Fruit fly (Drosophila melanogaster) whole organism, prepupa: ENCODE measurements around the gene CG13310.

Source experiments
- Blimp-1 ChIP-seq: fragments of 200-800 bp; sonication (Bioruptor generic); optimal IDR thresholded peaks from 3 replicates; lab custom pipeline; 2017; ENCODE audit warnings: missing biosample characterization, missing genetic modification characterization, mild to moderate bottlenecking, moderate library complexity, missing genetic modification reagents
- CG10631 ChIP-seq: fragments of 200-800 bp; sonication (Bioruptor generic); optimal IDR thresholded peaks from 2 replicates; lab custom pipeline; 2016; ENCODE audit warnings: missing biosample characterization, missing genetic modification characterization
- CG10669 ChIP-seq: fragments of 200-800 bp; sonication (Bioruptor generic); optimal IDR thresholded peaks from 3 replicates; lab custom pipeline; 2018; ENCODE audit warnings: missing biosample characterization, mild to moderate bottlenecking, missing genetic modification characterization, moderate library complexity
- CG11294 ChIP-seq: fragments of 200-800 bp; sonication (Bioruptor generic); IDR thresholded peaks from 2 replicates; pipeline ENCODE4 v1.3.6; 2022; ENCODE audit warnings: missing biosample characterization, missing genetic modification characterization
- CG11762 ChIP-seq: fragments of 200-800 bp; sonication (Bioruptor generic); optimal IDR thresholded peaks from 3 replicates; lab custom pipeline; 2016; ENCODE audit warnings: missing biosample characterization, missing genetic modification characterization; ENCODE audit not compliant: insufficient read depth
- CG11902 ChIP-seq: fragments of 200-800 bp; sonication (Bioruptor generic); optimal IDR thresholded peaks from 3 replicates; lab custom pipeline; 2016; ENCODE audit warnings: missing biosample characterization, missing genetic modification characterization
- CG15336 ChIP-seq: fragments of 200-800 bp; sonication (Bioruptor generic); IDR thresholded peaks from 2 replicates; pipeline ENCODE4 v1.3.6; 2022; ENCODE audit warnings: missing biosample characterization, missing genetic modification characterization
- CG1621 ChIP-seq: fragments of 200-800 bp; sonication (Bioruptor generic); optimal IDR thresholded peaks from 3 replicates; lab custom pipeline; 2018; ENCODE audit warnings: missing biosample characterization, mild to moderate bottlenecking, missing genetic modification characterization
- CG31627 ChIP-seq: fragments of 200-800 bp; sonication (Bioruptor generic); optimal IDR thresholded peaks from 3 replicates; lab custom pipeline; 2016; ENCODE audit warnings: missing biosample characterization, missing genetic modification characterization
- CG32006 ChIP-seq: fragments of 200-800 bp; sonication (Bioruptor generic); optimal IDR thresholded peaks from 3 replicates; lab custom pipeline; 2017; ENCODE audit warnings: missing biosample characterization, mild to moderate bottlenecking, missing genetic modification characterization
- CG34406 ChIP-seq: fragments of 200-800 bp; sonication (Bioruptor generic); optimal IDR thresholded peaks from 3 replicates; lab custom pipeline; 2016; ENCODE audit warnings: missing biosample characterization, missing genetic modification characterization
- CG3919 ChIP-seq: fragments of 200-800 bp; sonication (Bioruptor generic); optimal IDR thresholded peaks from 3 replicates; lab custom pipeline; 2016; ENCODE audit warnings: missing biosample characterization, missing genetic modification characterization
- CG4318 ChIP-seq: fragments of 200-800 bp; sonication (Bioruptor generic); optimal IDR thresholded peaks from 3 replicates; lab custom pipeline; 2017; ENCODE audit warnings: missing biosample characterization, mild to moderate bottlenecking, missing genetic modification characterization
- CG6163 ChIP-seq: fragments of 200-800 bp; sonication (Bioruptor generic); IDR thresholded peaks from 3 replicates; pipeline ENCODE4 v1.3.6; 2022; ENCODE audit warnings: missing biosample characterization, missing genetic modification characterization
- CG6276 ChIP-seq: fragments of 200-800 bp; sonication (Bioruptor generic); optimal IDR thresholded peaks from 2 replicates; lab custom pipeline; 2017; ENCODE audit warnings: missing biosample characterization, mild to moderate bottlenecking, missing genetic modification characterization
- CG6792 ChIP-seq: fragments of 200-800 bp; sonication (Bioruptor generic); optimal IDR thresholded peaks from 3 replicates; lab custom pipeline; 2016; ENCODE audit warnings: missing biosample characterization, missing genetic modification characterization
- CG6854 ChIP-seq: fragments of 200-800 bp; sonication (Bioruptor generic); optimal IDR thresholded peaks from 2 replicates; lab custom pipeline; 2017; ENCODE audit warnings: missing biosample characterization, mild to moderate bottlenecking, missing genetic modification characterization
- CG7368 ChIP-seq: fragments of 200-800 bp; sonication (Bioruptor generic); optimal IDR thresholded peaks from 3 replicates; lab custom pipeline; 2016; ENCODE audit warnings: missing biosample characterization, missing genetic modification characterization
- CG8119 ChIP-seq: fragments of 200-800 bp; sonication (Bioruptor generic); IDR thresholded peaks from 3 replicates; pipeline ENCODE4 v1.3.6; 2022; ENCODE audit warnings: missing biosample characterization, missing genetic modification characterization
- CG8319 ChIP-seq: fragments of 200-800 bp; sonication (Bioruptor generic); optimal IDR thresholded peaks from 3 replicates; lab custom pipeline; 2016; ENCODE audit warnings: missing biosample characterization, missing genetic modification characterization
- CG8632 ChIP-seq: fragments of 200-800 bp; sonication (Bioruptor generic); optimal IDR thresholded peaks from 3 replicates; lab custom pipeline; 2016; ENCODE audit warnings: missing biosample characterization, missing genetic modification characterization
- Eip75B ChIP-seq: fragments of 200-800 bp; sonication (Bioruptor generic); optimal IDR thresholded peaks from 3 replicates; lab custom pipeline; 2016; ENCODE audit warnings: missing biosample characterization, missing genetic modification characterization
- Eip78C ChIP-seq: fragments of 200-800 bp; sonication (Bioruptor generic); peaks from one replicate; lab custom pipeline; 2016; ENCODE audit warnings: missing biosample characterization, missing genetic modification characterization
- Eip93F ChIP-seq: fragments of 200-800 bp; sonication (Bioruptor generic); optimal IDR thresholded peaks from 2 replicates; lab custom pipeline; 2016; ENCODE audit warnings: missing biosample characterization, mild to moderate bottlenecking, missing genetic modification characterization
- Ets21C ChIP-seq: fragments of 200-800 bp; sonication (Bioruptor generic); optimal IDR thresholded peaks from 3 replicates; lab custom pipeline; 2016; ENCODE audit warnings: missing biosample characterization, missing genetic modification characterization
- Ets96B ChIP-seq: fragments of 200-800 bp; optimal IDR thresholded peaks from 2 replicates; lab custom pipeline; 2019; ENCODE audit warnings: missing biosample characterization, mild to moderate bottlenecking, missing genetic modification characterization, moderate library complexity
- Gug ChIP-seq: fragments of 200-800 bp; sonication (Bioruptor generic); IDR thresholded peaks from 2 replicates; pipeline ENCODE4 v1.3.6; 2022; ENCODE audit warnings: missing biosample characterization, missing genetic modification characterization
- Hr38 ChIP-seq: sonication (Bioruptor generic); optimal IDR thresholded peaks from 2 replicates; lab custom pipeline; 2016; ENCODE audit warnings: missing biosample characterization, missing genetic modification characterization
- Hr39 ChIP-seq: fragments of 200-800 bp; sonication (Bioruptor generic); optimal IDR thresholded peaks from 2 replicates; lab custom pipeline; 2016; ENCODE audit warnings: missing biosample characterization, missing genetic modification characterization
- Hr4 ChIP-seq: fragments of 200-800 bp; sonication (Bioruptor generic); optimal IDR thresholded peaks from 3 replicates; lab custom pipeline; 2016; ENCODE audit warnings: missing biosample characterization, missing genetic modification characterization
- Lpt ChIP-seq: fragments of 200-800 bp; sonication (Bioruptor generic); optimal IDR thresholded peaks from 3 replicates; lab custom pipeline; 2016; ENCODE audit warnings: missing biosample characterization, missing genetic modification characterization
- Met ChIP-seq: fragments of 200-800 bp; sonication (Bioruptor generic); optimal IDR thresholded peaks from 3 replicates; lab custom pipeline; 2016; ENCODE audit warnings: missing biosample characterization, missing genetic modification characterization
- OdsH ChIP-seq: fragments of 200-800 bp; sonication (Bioruptor generic); optimal IDR thresholded peaks from 3 replicates; lab custom pipeline; 2016; ENCODE audit warnings: missing biosample characterization, missing genetic modification characterization
- Smox ChIP-seq: fragments of 200-800 bp; sonication (Bioruptor generic); optimal IDR thresholded peaks from 3 replicates; lab custom pipeline; 2016; ENCODE audit warnings: missing biosample characterization, missing genetic modification characterization
- Sox14 ChIP-seq: fragments of 200-800 bp; sonication (Bioruptor generic); optimal IDR thresholded peaks from 3 replicates; lab custom pipeline; 2016; ENCODE audit warnings: missing biosample characterization, missing genetic modification characterization
- achi ChIP-seq: fragments of 200-800 bp; sonication (Bioruptor generic); optimal IDR thresholded peaks from 3 replicates; lab custom pipeline; 2016; ENCODE audit warnings: missing biosample characterization, missing genetic modification characterization
- acj6 ChIP-seq: fragments of 200-800 bp; sonication (Bioruptor generic); optimal IDR thresholded peaks from 3 replicates; lab custom pipeline; 2016; ENCODE audit warnings: missing biosample characterization, missing genetic modification characterization
- cyc ChIP-seq: fragments of 200-800 bp; sonication (Bioruptor generic); optimal IDR thresholded peaks from 3 replicates; lab custom pipeline; 2016; ENCODE audit warnings: missing biosample characterization, missing genetic modification characterization
- dac ChIP-seq: fragments of 200-800 bp; sonication (Bioruptor generic); optimal IDR thresholded peaks from 2 replicates; lab custom pipeline; 2017; ENCODE audit warnings: missing biosample characterization, mild to moderate bottlenecking, missing genetic modification characterization
- fd59A ChIP-seq: fragments of 200-800 bp; sonication (Bioruptor generic); optimal IDR thresholded peaks from 2 replicates; lab custom pipeline; 2017; ENCODE audit warnings: missing biosample characterization, mild to moderate bottlenecking, missing genetic modification characterization, missing genetic modification reagents
- fd85E ChIP-seq: fragments of 200-800 bp; sonication (Bioruptor generic); optimal IDR thresholded peaks from 3 replicates; lab custom pipeline; 2016; ENCODE audit warnings: missing biosample characterization, missing genetic modification characterization
- fkh ChIP-seq: fragments of 200-800 bp; sonication (Bioruptor generic); optimal IDR thresholded peaks from 3 replicates; lab custom pipeline; 2017; ENCODE audit warnings: missing biosample characterization, mild to moderate bottlenecking, missing genetic modification characterization, moderate library complexity
- net ChIP-seq: fragments of 200-800 bp; sonication (Bioruptor generic); optimal IDR thresholded peaks from 3 replicates; lab custom pipeline; 2016; ENCODE audit warnings: missing biosample characterization, missing genetic modification characterization
- pdm3 ChIP-seq: fragments of 200-800 bp; sonication (Bioruptor generic); optimal IDR thresholded peaks from 3 replicates; lab custom pipeline; 2016; ENCODE audit warnings: missing biosample characterization, missing genetic modification characterization
- spab ChIP-seq: fragments of 200-800 bp; sonication (Bioruptor generic); optimal IDR thresholded peaks from 2 replicates; lab custom pipeline; 2017; ENCODE audit warnings: missing biosample characterization, mild to moderate bottlenecking, missing genetic modification characterization, missing genetic modification reagents
- ss ChIP-seq, 2 experiments: fragments of 200-800 bp; sonication (Bioruptor generic); optimal IDR thresholded peaks; 2 replicates in 1 of 2; 3 replicates in 1 of 2; lab custom pipeline; 2017 to 2018; ENCODE audit warnings: mild to moderate bottlenecking in 2 of 2, missing biosample characterization in 2 of 2, missing genetic modification characterization in 2 of 2, moderate library complexity in 1 of 2
- svp ChIP-seq: fragments of 200-800 bp; sonication (Bioruptor generic); peaks from one replicate; lab custom pipeline; 2016; ENCODE audit warnings: missing biosample characterization, missing genetic modification characterization
- topi ChIP-seq: fragments of 200-800 bp; sonication (Bioruptor generic); optimal IDR thresholded peaks from 3 replicates; lab custom pipeline; 2016; ENCODE audit warnings: missing biosample characterization, missing genetic modification characterization
- vri ChIP-seq: fragments of 200-800 bp; sonication (Bioruptor generic); optimal IDR thresholded peaks from 3 replicates; lab custom pipeline; 2016; ENCODE audit warnings: missing biosample characterization, mild to moderate bottlenecking, missing genetic modification characterization

The CG13310 gene

dm6 chr3L:8783299-8783698 is 17.0 kb downstream of the CG13310 start (continued):
- TF ChIP-seq CG8632 (GFP tag; lab: Kevin White, UChicago) (no peak), CG6792 (GFP tag; lab: Kevin White, UChicago) (no peak), cyc (GFP tag; lab: Kevin White, UChicago) (no peak), dac (peak; percentile 8), Smox (GFP tag; lab: Kevin White, UChicago) (no peak), OdsH (GFP tag; lab: Kevin White, UChicago) (no peak), CG11762 (GFP tag; lab: Kevin White, UChicago) (no peak), CG8119 (GFP tag; lab: Robert Waterston, UW) (peak; percentile 51; the same call in 2 of the 3 replicates), CG15336 (GFP tag; lab: Robert Waterston, UW) (peak; percentile 32; the same call in 1 of the 2 replicates), net (GFP tag; lab: Kevin White, UChicago) (no peak), svp (GFP tag; lab: Kevin White, UChicago) (peak; percentile 13)

- no peak for TF ChIP-seq Met (GFP tag; lab: Kevin White, UChicago)
- no peak for TF ChIP-seq CG6854
- peak; percentile 6 for TF ChIP-seq svp (GFP tag; lab: Kevin White, UChicago)
- TF ChIP-seq OdsH (GFP tag; lab: Kevin White, UChicago), result peak; percentile 53
- TF ChIP-seq spab (GFP tag; lab: Kevin White, UChicago), result no peak
- TF ChIP-seq CG1621, result no peak
- peak; percentile 93 for TF ChIP-seq CG32006 (GFP tag; lab: Kevin White, UChicago)
- TF ChIP-seq CG31627 (GFP tag; lab: Kevin White, UChicago), result peak; percentile 14
- TF ChIP-seq CG8632 (GFP tag; lab: Kevin White, UChicago), result peak; percentile 35
- TF ChIP-seq Eip93F (GFP tag; lab: Kevin White, UChicago), result no peak
- peak; percentile 66 for TF ChIP-seq CG3919 (GFP tag; lab: Kevin White, UChicago)
- TF ChIP-seq CG11762 (GFP tag; lab: Kevin White, UChicago), result peak; percentile 47
- TF ChIP-seq CG4318, result peak; percentile 87
- peak; percentile 48 for TF ChIP-seq pdm3 (GFP tag; lab: Kevin White, UChicago)
- TF ChIP-seq Ets96B (tag; lab: Kevin White, UChicago), result no peak
- TF ChIP-seq fd59A (GFP tag; lab: Kevin White, UChicago), result peak; percentile 6
- peak; percentile 15 for TF ChIP-seq CG10669 (GFP tag; lab: Kevin White, UChicago)
- TF ChIP-seq Smox (GFP tag; lab: Kevin White, UChicago), result no peak
- TF ChIP-seq CG6163 (GFP tag; lab: Robert Waterston, UW), result peak; percentile 35; the same call in 1 of the 3 replicates
- peak; percentile 32 for TF ChIP-seq topi (GFP tag; lab: Kevin White, UChicago)
- TF ChIP-seq CG6276, result peak; percentile 67
- TF ChIP-seq Gug (GFP tag; lab: Robert Waterston, UW), result peak; percentile 25; the same call in 1 of the 2 replicates
- TF ChIP-seq CG34406 (GFP tag; lab: Kevin White, UChicago), result peak; percentile 31
- peak; percentile 34 for TF ChIP-seq CG6792 (GFP tag; lab: Kevin White, UChicago)
- peak; percentile 57 for TF ChIP-seq achi (GFP tag; lab: Kevin White, UChicago)
- no peak for TF ChIP-seq CG8319 (GFP tag; lab: Kevin White, UChicago)
- TF ChIP-seq acj6 (GFP tag; lab: Kevin White, UChicago), result peak; percentile 15
- no peak for TF ChIP-seq fd85E (GFP tag; lab: Kevin White, UChicago)
- TF ChIP-seq Hr4 (GFP tag; lab: Kevin White, UChicago), result peak; percentile 87
- TF ChIP-seq vri (GFP tag; lab: Kevin White, UChicago), result no peak
- no peak for TF ChIP-seq ss (GFP tag; optimal IDR thresholded peaks at IDR 0.05; lab: Kevin White, UChicago)
- peak; percentile 73 for TF ChIP-seq dac
- peak; percentile 89 for TF ChIP-seq Eip78C (GFP tag; lab: Kevin White, UChicago)
- TF ChIP-seq Ets21C (GFP tag; lab: Kevin White, UChicago), result no peak
- TF ChIP-seq CG7368 (GFP tag; lab: Kevin White, UChicago), result no peak
- TF ChIP-seq CG11294 (GFP tag; lab: Robert Waterston, UW), result no peak
- TF ChIP-seq CG10631 (GFP tag; lab: Kevin White, UChicago), result peak; percentile 29
- TF ChIP-seq net (GFP tag; lab: Kevin White, UChicago), result peak; percentile 17
- TF ChIP-seq fkh (GFP tag; lab: Kevin White, UChicago), result no peak
- TF ChIP-seq Blimp-1, result no peak
- TF ChIP-seq Eip75B, result peak; percentile 3
- TF ChIP-seq Hr39 (GFP tag; lab: Kevin White, UChicago), result peak; percentile 47
- TF ChIP-seq CG8119 (GFP tag; lab: Robert Waterston, UW), result peak; percentile 73
- peak; percentile 0 for TF ChIP-seq CG11902 (GFP tag; lab: Kevin White, UChicago)
- peak; percentile 61 for TF ChIP-seq Sox14 (GFP tag; lab: Kevin White, UChicago)
- TF ChIP-seq Lpt (GFP tag; lab: Kevin White, UChicago), result peak; percentile 63
- no peak for TF ChIP-seq Hr38 (GFP tag; lab: Kevin White, UChicago)
These were observed 18.3 kb downstream of the CG13310 start for dm6 chr3L:8781993-8782392.
